Worm (Caenorhabditis elegans) whole organism, L3 larva: ENCODE data around the gene spp-4.

ENCODE experiments used
- ZK546.5 ChIP-seq: sonication (generic microtip); optimal IDR thresholded peaks from 2 replicates; lab custom pipeline; 2017; ENCODE audit warnings: missing biosample characterization, missing genetic modification characterization
- aly-2 ChIP-seq: fragments of 150-350 bp; optimal IDR thresholded peaks from 2 replicates; lab custom pipeline; 2014; ENCODE audit warnings: missing biosample characterization, missing genetic modification characterization
- ama-1 ChIP-seq: fragments of 150-350 bp; optimal IDR thresholded peaks from 2 replicates; lab custom pipeline; 2018
- ceh-16 ChIP-seq: sonication (generic microtip); optimal IDR thresholded peaks from 2 replicates; lab custom pipeline; 2017; ENCODE audit warnings: missing biosample characterization, missing genetic modification characterization
- ceh-28 ChIP-seq: fragments of 150-350 bp; optimal IDR thresholded peaks from 2 replicates; lab custom pipeline; 2014; ENCODE audit warnings: missing biosample characterization, missing genetic modification reagents, missing genetic modification characterization
- ceh-82 ChIP-seq: fragments of 150-350 bp; optimal IDR thresholded peaks from 2 replicates; lab custom pipeline; 2014; ENCODE audit warnings: missing biosample characterization, missing genetic modification characterization
- daf-12 ChIP-seq: fragments of 150-350 bp; optimal IDR thresholded peaks from 2 replicates; lab custom pipeline; 2014; ENCODE audit warnings: missing biosample characterization, missing genetic modification reagents, missing genetic modification characterization
- egl-27 ChIP-seq: sonication (generic microtip); optimal IDR thresholded peaks from 4 replicates; lab custom pipeline; 2017; ENCODE audit warnings: missing biosample characterization, missing genetic modification reagents, missing genetic modification characterization
- elt-1 ChIP-seq: fragments of 150-350 bp; optimal IDR thresholded peaks from 2 replicates; lab custom pipeline; 2014; ENCODE audit warnings: missing biosample characterization, missing genetic modification characterization
- elt-2 ChIP-seq: sonication (generic microtip); optimal IDR thresholded peaks from 2 replicates; lab custom pipeline; 2016; ENCODE audit warnings: missing genetic modification reagents, mild to moderate bottlenecking, missing genetic modification characterization, missing compliant biosample characterization
- elt-3 ChIP-seq, 3 experiments: fragments of 150-350 bp in 1 of 3; sonication (generic microtip) in 2 of 3; optimal IDR thresholded peaks; 2 replicates in 2 of 3; 4 replicates in 1 of 3; lab custom pipeline; 2014 to 2017; ENCODE audit warnings: missing biosample characterization in 3 of 3, missing genetic modification characterization in 3 of 3
- fkh-10 ChIP-seq: sonication (generic microtip); optimal IDR thresholded peaks from 2 replicates; lab custom pipeline; 2017; ENCODE audit warnings: missing biosample characterization, missing genetic modification reagents, missing genetic modification characterization
- fos-1 ChIP-seq: fragments of 150-350 bp; optimal IDR thresholded peaks from 2 replicates; lab custom pipeline; 2014; ENCODE audit warnings: missing biosample characterization, missing genetic modification characterization
- hmg-11 ChIP-seq: sonication (generic microtip); optimal IDR thresholded peaks from 2 replicates; lab custom pipeline; 2016; ENCODE audit warnings: missing genetic modification characterization, missing compliant biosample characterization
- jun-1 ChIP-seq: fragments of 150-350 bp; optimal IDR thresholded peaks from 2 replicates; lab custom pipeline; 2014; ENCODE audit warnings: missing biosample characterization, missing genetic modification reagents, missing genetic modification characterization
- lin-15B ChIP-seq: fragments of 150-350 bp; optimal IDR thresholded peaks from 2 replicates; lab custom pipeline; 2014; ENCODE audit warnings: missing biosample characterization, missing genetic modification characterization
- lin-39 ChIP-seq: fragments of 150-350 bp; optimal IDR thresholded peaks from 2 replicates; lab custom pipeline; 2018; ENCODE audit warnings: missing biosample characterization, missing genetic modification reagents, missing genetic modification characterization
- lsy-12 ChIP-seq: sonication (generic microtip); optimal IDR thresholded peaks from 2 replicates; lab custom pipeline; 2016; ENCODE audit warnings: mild to moderate bottlenecking, missing genetic modification characterization, missing compliant biosample characterization
- mdl-1 ChIP-seq: fragments of 150-350 bp; optimal IDR thresholded peaks from 2 replicates; lab custom pipeline; 2014; ENCODE audit warnings: missing biosample characterization, missing genetic modification characterization
- mml-1 ChIP-seq: fragments of 150-350 bp; sonication (generic microtip); optimal IDR thresholded peaks from 3 replicates; lab custom pipeline; 2014; ENCODE audit warnings: missing biosample characterization, missing genetic modification characterization
- nfya-1 ChIP-seq: sonication (generic microtip); optimal IDR thresholded peaks from 2 replicates; lab custom pipeline; 2017; ENCODE audit warnings: missing genetic modification characterization, mild to moderate bottlenecking, missing compliant biosample characterization, antibody characterized with exemption, moderate library complexity; ENCODE audit not compliant: insufficient read depth
- nhr-11 ChIP-seq: fragments of 150-350 bp; optimal IDR thresholded peaks from 2 replicates; lab custom pipeline; 2014; ENCODE audit warnings: missing biosample characterization, missing genetic modification characterization
- nhr-12 ChIP-seq: fragments of 150-350 bp; optimal IDR thresholded peaks from 2 replicates; lab custom pipeline; 2014; ENCODE audit warnings: missing biosample characterization, missing genetic modification characterization
- nhr-23 ChIP-seq: fragments of 150-350 bp; optimal IDR thresholded peaks from 2 replicates; lab custom pipeline; 2014; ENCODE audit warnings: missing biosample characterization, missing genetic modification reagents, missing genetic modification characterization
- nhr-237 ChIP-seq: fragments of 150-350 bp; optimal IDR thresholded peaks from 2 replicates; lab custom pipeline; 2014; ENCODE audit warnings: missing biosample characterization, missing genetic modification characterization
- nhr-25 ChIP-seq: sonication (generic microtip); optimal IDR thresholded peaks from 2 replicates; lab custom pipeline; 2017; ENCODE audit warnings: missing biosample characterization, missing genetic modification characterization
- nhr-43 ChIP-seq: sonication (generic microtip); optimal IDR thresholded peaks from 2 replicates; lab custom pipeline; 2016; ENCODE audit warnings: mild to moderate bottlenecking, missing genetic modification characterization, missing compliant biosample characterization; ENCODE audit not compliant: poor library complexity, severe bottlenecking
- nhr-67 ChIP-seq: fragments of 150-350 bp; optimal IDR thresholded peaks from 2 replicates; lab custom pipeline; 2014; ENCODE audit warnings: missing biosample characterization, missing genetic modification characterization
- nhr-76 ChIP-seq: fragments of 150-350 bp; sonication (generic microtip); optimal IDR thresholded peaks from 5 replicates; lab custom pipeline; 2014; ENCODE audit warnings: missing biosample characterization, missing genetic modification characterization
- nhr-77 ChIP-seq: fragments of 150-350 bp; optimal IDR thresholded peaks from 2 replicates; lab custom pipeline; 2014; ENCODE audit warnings: missing biosample characterization, missing genetic modification characterization
- pha-4 ChIP-seq: fragments of 150-350 bp; optimal IDR thresholded peaks from 2 replicates; lab custom pipeline; 2014; ENCODE audit warnings: missing biosample characterization, missing genetic modification reagents, missing genetic modification characterization
- pqm-1 ChIP-seq: fragments of 150-350 bp; optimal IDR thresholded peaks from 2 replicates; lab custom pipeline; 2017; ENCODE audit warnings: missing biosample characterization, missing genetic modification characterization, inconsistent platforms
- sea-2 ChIP-seq: fragments of 150-350 bp; sonication (generic microtip); optimal IDR thresholded peaks from 4 replicates; lab custom pipeline; 2014; ENCODE audit warnings: missing biosample characterization, missing genetic modification reagents, missing genetic modification characterization
- skn-1 ChIP-seq: fragments of 150-350 bp; optimal IDR thresholded peaks from 2 replicates; lab custom pipeline; 2014; ENCODE audit warnings: missing biosample characterization, missing genetic modification characterization
- snpc-4 ChIP-seq: fragments of 150-350 bp; optimal IDR thresholded peaks from 2 replicates; lab custom pipeline; 2014; ENCODE audit warnings: missing biosample characterization, missing genetic modification characterization
- tbx-2 ChIP-seq: sonication (generic microtip); optimal IDR thresholded peaks from 2 replicates; lab custom pipeline; 2016; ENCODE audit warnings: mild to moderate bottlenecking, missing genetic modification characterization, missing compliant biosample characterization
- unc-39 ChIP-seq: sonication (generic microtip); optimal IDR thresholded peaks from 4 replicates; lab custom pipeline; 2017; ENCODE audit warnings: missing biosample characterization, missing genetic modification characterization
- unc-62 ChIP-seq: fragments of 150-350 bp; sonication (generic microtip); optimal IDR thresholded peaks from 4 replicates; lab custom pipeline; 2014; ENCODE audit warnings: missing biosample characterization, missing genetic modification reagents, missing genetic modification characterization
- zag-1 ChIP-seq: fragments of 150-350 bp; optimal IDR thresholded peaks from 2 replicates; lab custom pipeline; 2014; ENCODE audit warnings: missing biosample characterization, missing genetic modification characterization
- ztf-11 ChIP-seq: fragments of 150-350 bp; optimal IDR thresholded peaks from 2 replicates; lab custom pipeline; 2014; ENCODE audit warnings: missing biosample characterization, missing genetic modification characterization
- ztf-4 ChIP-seq: fragments of 150-350 bp; optimal IDR thresholded peaks from 2 replicates; lab custom pipeline; 2014; ENCODE audit warnings: missing biosample characterization, missing genetic modification characterization

The spp-4 gene

DNA sequence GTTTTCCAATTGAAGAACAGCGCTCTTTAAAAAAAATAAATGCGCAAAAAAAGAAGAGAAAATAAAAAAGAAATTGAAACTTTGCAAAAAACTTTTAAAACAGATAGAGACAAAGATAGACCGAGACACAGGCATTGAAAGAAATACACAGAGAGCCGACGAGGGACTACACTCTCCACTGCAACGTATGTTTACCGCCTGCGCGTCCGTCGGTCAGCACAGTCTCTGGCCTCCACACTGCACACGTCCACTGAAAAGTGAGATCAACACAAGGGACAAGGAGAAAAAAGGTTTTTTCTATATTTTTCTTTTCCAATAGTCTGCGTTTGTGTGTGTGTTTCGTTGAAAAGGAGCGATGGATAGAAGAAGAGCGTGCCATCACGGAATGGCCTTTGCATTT is 12.1 kb downstream of the spp-4 start (continued):
- TF ChIP-seq pha-4 (tag; lab: Kevin White, UChicago) (peak; percentile 74), lin-39 (tag; lab: Kevin White, UChicago) (no peak), ZK546.5 (no peak), ztf-11 (no peak), ceh-82 (no peak), elt-1 (tag; lab: Kevin White, UChicago) (no peak), egl-27 (peak; percentile 30), tbx-2 (tag; lab: Kevin White, UChicago) (no peak), nhr-25 (tag; lab: Kevin White, UChicago) (no peak), snpc-4 (no peak), daf-12 (no peak), hmg-11 (peak; percentile 66), aly-2 (tag; lab: Kevin White, UChicago) (no peak), lsy-12 (tag; lab: Kevin White, UChicago) (no peak)

DNA sequence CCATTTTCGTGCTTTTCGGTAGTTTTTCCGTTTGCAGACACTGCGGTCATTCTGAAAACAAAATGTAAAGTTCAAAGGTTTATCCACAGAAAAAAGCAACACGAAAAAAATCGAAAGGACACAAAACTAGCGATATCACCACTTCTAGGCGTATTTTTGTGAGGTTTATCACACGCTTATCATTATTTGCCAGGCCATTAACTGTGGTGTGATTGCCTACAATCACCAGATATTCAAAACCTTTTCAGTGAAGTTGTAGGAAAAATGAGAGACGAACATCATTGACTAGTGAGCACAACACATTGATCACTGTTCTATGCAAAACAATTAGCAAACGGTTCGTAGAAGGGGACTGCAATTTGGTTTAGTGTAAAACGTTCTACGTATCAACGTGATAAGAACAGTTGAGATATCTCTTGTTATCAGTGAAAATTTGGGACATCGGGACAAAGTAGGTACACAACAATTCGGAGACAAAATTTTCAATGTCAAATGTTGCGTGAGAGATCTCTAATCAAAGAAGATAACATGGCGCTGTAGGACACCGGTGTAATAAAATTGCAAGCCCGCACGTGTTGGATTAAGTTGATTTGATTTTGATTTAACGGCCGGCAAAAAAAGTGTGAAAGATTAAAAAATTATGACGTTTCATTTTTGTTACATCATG is 12.9 kb downstream of the spp-4 start, which contains the start of gene sur-5:
sur-5 (minus strand) TSS at position 51 of the 667 bp plus-strand sequence.
- TF ChIP-seq skn-1 (no peak), pha-4 (tag; lab: Kevin White, UChicago) (no peak), nhr-23 (tag; lab: Kevin White, UChicago) (peak; percentile 54), ztf-11 (no peak), lin-39 (tag; lab: Kevin White, UChicago) (no peak), mdl-1 (no peak), nhr-237 (no peak), tbx-2 (tag; lab: Kevin White, UChicago) (no peak), ceh-16 (tag; lab: Kevin White, UChicago) (no peak), fkh-10 (GFP tag; lab: Kevin White, UChicago) (no peak), unc-39 (tag; lab: Kevin White, UChicago) (no peak), zag-1 (no peak), jun-1 (tag; lab: Kevin White, UChicago) (no peak), egl-27 (no peak), aly-2 (tag; lab: Kevin White, UChicago) (no peak), nfya-1 (tag; lab: Kevin White, UChicago) (no peak), nhr-25 (tag; lab: Kevin White, UChicago) (peak; percentile 17), nhr-77 (tag; lab: Kevin White, UChicago) (no peak), nhr-12 (no peak), fos-1 (tag; lab: Kevin White, UChicago) (no peak), sea-2 (GFP tag; lab: Kevin White, UChicago) (no peak), ceh-28 (tag; lab: Kevin White, UChicago) (no peak), nhr-76 (tag; lab: Kevin White, UChicago) (no peak), hmg-11 (no peak), mml-1 (tag; lab: Kevin White, UChicago) (no peak), ceh-82 (no peak), ama-1 (no peak), lin-15B (tag; lab: Kevin White, UChicago) (no peak), unc-62 (GFP tag; lab: Kevin White, UChicago) (no peak), ztf-4 (no peak), elt-3 (tag; optimal IDR thresholded peaks at IDR 0.05; lab: Kevin White, UChicago) (peak in 2 of 3 experiments; percentile 88 to 90), nhr-11 (tag; lab: Kevin White, UChicago) (no peak), nhr-67 (tag; lab: Kevin White, UChicago) (no peak), pqm-1 (tag; lab: Kevin White, UChicago) (peak; percentile 64), elt-2 (peak; percentile 97), elt-1 (tag; lab: Kevin White, UChicago) (no peak), nhr-43 (no peak), daf-12 (no peak)
- TF ChIP-seq, all 47 proteins: peak for 5

DNA sequence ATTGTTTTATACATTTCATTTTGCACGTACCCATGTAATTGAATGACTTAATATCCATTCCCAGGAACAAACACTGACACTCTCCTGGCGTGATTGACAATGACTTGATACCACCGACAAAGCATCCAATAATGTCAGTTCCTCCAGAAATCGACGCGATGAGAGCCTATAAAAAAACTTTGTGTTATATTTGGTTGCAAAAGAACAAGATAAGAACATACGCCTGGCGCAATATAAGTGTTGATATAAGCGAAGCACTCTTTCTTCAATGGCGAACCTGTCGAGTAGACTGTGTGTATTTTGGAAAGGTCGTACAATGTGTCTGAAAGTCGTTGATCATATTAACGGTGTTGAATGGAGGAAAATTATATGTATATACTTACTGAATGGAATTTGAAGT is 15.4 kb downstream of the spp-4 start:
- no peak for TF ChIP-seq nhr-25 (tag; lab: Kevin White, UChicago)
- TF ChIP-seq elt-2 = peak; percentile 62
- TF ChIP-seq pqm-1 (tag; lab: Kevin White, UChicago) = peak; percentile 36
